Worm (Caenorhabditis elegans) whole organism, L2 larva: ENCODE data around the gene C01G6.4.

Experiments
- R02D3.7 ChIP-seq: fragments of 150-350 bp; optimal IDR thresholded peaks from 2 replicates; lab custom pipeline; 2014; ENCODE audit warnings: missing biosample characterization, missing genetic modification characterization
- ZK546.5 ChIP-seq: sonication (generic microtip); optimal IDR thresholded peaks from 2 replicates; lab custom pipeline; 2017; ENCODE audit warnings: missing biosample characterization, missing genetic modification characterization
- blmp-1 ChIP-seq: sonication (generic microtip); optimal IDR thresholded peaks from 2 replicates; lab custom pipeline; 2017; ENCODE audit warnings: missing genetic modification characterization, mild to moderate bottlenecking, missing compliant biosample characterization, antibody characterized with exemption, moderate library complexity; ENCODE audit not compliant: insufficient read depth
- lin-39 ChIP-seq: fragments of 150-350 bp; optimal IDR thresholded peaks from 2 replicates; lab custom pipeline; 2014; ENCODE audit warnings: missing biosample characterization, missing genetic modification reagents, missing genetic modification characterization
- nhr-23 ChIP-seq: fragments of 150-350 bp; optimal IDR thresholded peaks from 2 replicates; lab custom pipeline; 2014; ENCODE audit warnings: missing biosample characterization, missing genetic modification reagents, missing genetic modification characterization
- unc-62 ChIP-seq: fragments of 150-350 bp; optimal IDR thresholded peaks from 2 replicates; lab custom pipeline; 2014; ENCODE audit warnings: missing biosample characterization, missing genetic modification reagents, missing genetic modification characterization

Gene C01G6.4

ce11 chrII:9222969-9223368, 49.9 kb downstream of the C01G6.4 start, which contains the start of gene ZK1067.3:
Gene ZK1067.3, plus strand, starts transcription at chrII:9223269.
- no peak for TF ChIP-seq R02D3.7 (tag; lab: Kevin White, UChicago)
- no peak for TF ChIP-seq ZK546.5 (tag; lab: Kevin White, UChicago)
- TF ChIP-seq unc-62 = no peak
- no peak for TF ChIP-seq blmp-1 (tag; lab: Kevin White, UChicago)
- no peak for TF ChIP-seq lin-39 (tag; lab: Kevin White, UChicago)
- TF ChIP-seq nhr-23 (tag; lab: Kevin White, UChicago) = no peak
